Fruit fly (Drosophila melanogaster): ENCODE measurements around the gene CG7215.

The CG7215 gene

dm6 chr3R:18121385-18122151 lies 45.5 kb downstream of the CG7215 start (continued):
- TF ChIP-seq sob (GFP tag; IDR thresholded peaks at IDR 0.05) (no peak), disco-r (GFP tag; optimal IDR thresholded peaks at IDR 0.05) (no peak), hth (optimal IDR thresholded peaks at IDR 0.05) (no peak), Gsc (GFP tag; IDR thresholded peaks at IDR 0.05) (no peak), CG11093 (GFP tag; IDR thresholded peaks at IDR 0.05) (no peak), gcm (GFP tag; optimal IDR thresholded peaks at IDR 0.05) (peak; percentile 68), gem (tag; optimal IDR thresholded peaks at IDR 0.05) (no peak), CG2889 (GFP tag; IDR thresholded peaks at IDR 0.05) (no peak), Max (GFP tag; optimal IDR thresholded peaks at IDR 0.05) (no peak), CG14667 (GFP tag; IDR thresholded peaks at IDR 0.05) (no peak), dmrt99B (tag; optimal IDR thresholded peaks at IDR 0.05) (no peak), exex (tag; optimal IDR thresholded peaks at IDR 0.05) (no peak), Hr51 (GFP tag; optimal IDR thresholded peaks at IDR 0.05) (no peak), dm (GFP tag; optimal IDR thresholded peaks at IDR 0.05) (no peak), CG7928 (GFP tag; optimal IDR thresholded peaks at IDR 0.05) (no peak), MTF-1 (GFP tag; optimal IDR thresholded peaks at IDR 0.05; ENCODE audit: borderline replicate concordance) (no peak), ranshi (GFP tag; IDR thresholded peaks at IDR 0.05) (no peak), Xbp1 (GFP tag; optimal IDR thresholded peaks at IDR 0.05) (no peak), Rx (GFP tag; IDR thresholded peaks at IDR 0.05) (no peak), Ada2b (GFP tag; IDR thresholded peaks at IDR 0.05) (no peak), ac (GFP tag; optimal IDR thresholded peaks at IDR 0.05) (no peak), CG14710 (tag; optimal IDR thresholded peaks at IDR 0.05) (no peak), CG6689 (GFP tag; IDR thresholded peaks at IDR 0.05) (no peak), peb (GFP tag; IDR thresholded peaks at IDR 0.05) (no peak), CG10565 (GFP tag; optimal IDR thresholded peaks at IDR 0.05) (no peak), pfk (GFP tag; optimal IDR thresholded peaks at IDR 0.05) (no peak), YL-1 (GFP tag; optimal IDR thresholded peaks at IDR 0.05) (no peak), shn (GFP tag; optimal IDR thresholded peaks at IDR 0.05) (no peak), gce (GFP tag; IDR thresholded peaks at IDR 0.05) (no peak), p53 (GFP tag; optimal IDR thresholded peaks at IDR 0.05) (no peak), CG6791 (GFP tag; IDR thresholded peaks at IDR 0.05; ENCODE audit: partially characterized antibody) (no peak), Hand (GFP tag; optimal IDR thresholded peaks at IDR 0.05) (no peak), CG8388 (GFP tag; optimal IDR thresholded peaks at IDR 0.05) (no peak), pzg (GFP tag; optimal IDR thresholded peaks at IDR 0.05) (no peak), tap (tag; optimal IDR thresholded peaks at IDR 0.05) (no peak), cwo (GFP tag; optimal IDR thresholded peaks at IDR 0.05) (peak; percentile 4), gfzf (GFP tag; optimal IDR thresholded peaks at IDR 0.05) (no peak), CG12769 (tag; optimal IDR thresholded peaks at IDR 0.05) (peak; percentile 44), scrt (GFP tag; optimal IDR thresholded peaks at IDR 0.05) (peak; percentile 99), CG18764 (GFP tag; optimal IDR thresholded peaks at IDR 0.05) (no peak), Mad (GFP tag; optimal IDR thresholded peaks at IDR 0.05) (no peak), fd3F (GFP tag; optimal IDR thresholded peaks at IDR 0.05) (no peak), CG7963 (GFP tag; IDR thresholded peaks at IDR 0.05; ENCODE audit: partially characterized antibody) (no peak), amos (GFP tag; IDR thresholded peaks at IDR 0.05; ENCODE audit: partially characterized antibody) (peak; percentile 25; the same call in 1 of the 2 replicates), E2f2 (GFP tag; IDR thresholded peaks at IDR 0.05) (no peak), CG6765 (GFP tag; optimal IDR thresholded peaks at IDR 0.05) (no peak), ttk (GFP tag; IDR thresholded peaks at IDR 0.05) (no peak), Hr39 (optimal IDR thresholded peaks at IDR 0.05) (no peak), Tbp (GFP tag; optimal IDR thresholded peaks at IDR 0.05) (peak; percentile 80), CG17186 (GFP tag; optimal IDR thresholded peaks at IDR 0.05) (no peak)
